ENCODE assay signal across 2 worm cellular contexts in the genomic region with DNA sequence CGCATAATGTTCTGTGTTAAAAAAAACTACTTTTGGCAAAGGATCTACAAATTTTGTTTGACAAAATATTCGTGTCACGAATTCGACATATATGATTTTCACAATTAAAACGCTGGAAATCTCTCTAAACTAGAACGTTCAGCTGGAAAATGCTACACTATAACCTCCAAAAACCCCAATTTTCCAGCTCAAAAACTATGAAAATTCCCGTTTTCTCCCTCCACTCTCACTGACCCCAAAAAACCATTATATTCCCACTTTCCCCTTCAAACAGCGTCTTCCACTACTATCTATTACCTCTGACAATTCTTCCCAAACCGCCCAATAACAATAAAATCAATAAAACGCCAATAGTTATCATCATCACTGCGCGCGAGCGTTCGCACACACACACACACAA.
TF ChIP-seq lines count a peak whose summit lies in the region.

Gene Y41D4B.14 (plus strand): TSS at position 301 of the 400 bp plus-strand sequence.

TF ChIP-seq in whole organism, L1 larva, 84 proteins besides CTCF, POLR2A, EP300 and RAD21:
- TF ChIP-seq ceh-88 (GFP tag; IDR thresholded peaks at IDR 0.05; lab: Robert Waterston, UW) (no peak), blmp-1 (tag; optimal IDR thresholded peaks at IDR 0.05; lab: Kevin White, UChicago) (peak; percentile 60)
TF ChIP-seq in whole organism, L1 larva: peak in this region for 1.

TF ChIP-seq in whole organism, L4 larva, 104 proteins besides CTCF, POLR2A, EP300 and RAD21:
- TF ChIP-seq dpl-1 (GFP tag; optimal IDR thresholded peaks at IDR 0.05; lab: Kevin White, UChicago) (no peak), aha-1 (tag; lab: Kevin White, UChicago) (peak; percentile 0)

Comparison
In these comparisons a context has a peak if more than half of its experiments do, and no peak if none do; other contexts are left out.
1. Of the 29 proteins assayed by ChIP-seq in both whole organism, L4 larva and whole organism, L1 larva: peak only in whole organism, L4 larva: aha-1; only in whole organism, L1 larva: none; in both: none; in neither: 28.